Fruit fly (Drosophila melanogaster) whole organism, embryonic: ENCODE data around the gene Ku80.

Experiments used
- Atf-2 ChIP-seq: fragments of 200-800 bp; sonication (Bioruptor generic); optimal IDR thresholded peaks from 2 replicates; lab custom pipeline; 2016; ENCODE audit warnings: missing biosample characterization, missing genetic modification characterization
- Atf6 ChIP-seq: fragments of 200-800 bp; sonication (Bioruptor generic); IDR thresholded peaks from 2 replicates; pipeline ENCODE4 v1.3.6; 2022; ENCODE audit warnings: missing biosample characterization, missing genetic modification characterization
- BEAF-32 ChIP-seq: fragments of 200-800 bp; sonication (Bioruptor generic); optimal IDR thresholded peaks from 3 replicates; lab custom pipeline; 2017; ENCODE audit warnings: missing biosample characterization, missing genetic modification characterization, mild to moderate bottlenecking, moderate library complexity, missing genetic modification reagents
- CG10565 ChIP-seq: fragments of 200-800 bp; sonication (Bioruptor generic); optimal IDR thresholded peaks from 3 replicates; lab custom pipeline; 2016; ENCODE audit warnings: missing biosample characterization, mild to moderate bottlenecking, missing genetic modification characterization
- CG11456 ChIP-seq: fragments of 200-800 bp; sonication (Bioruptor generic); IDR thresholded peaks from 3 replicates; pipeline ENCODE4 v1.3.6; 2022; ENCODE audit warnings: missing biosample characterization, missing genetic modification characterization
- CG12219 ChIP-seq: fragments of 200-800 bp; sonication (Bioruptor generic); optimal IDR thresholded peaks from 3 replicates; lab custom pipeline; 2018; ENCODE audit warnings: missing biosample characterization, mild to moderate bottlenecking, missing genetic modification characterization
- CG13894 ChIP-seq: fragments of 200-800 bp; sonication (Bioruptor generic); optimal IDR thresholded peaks from 3 replicates; lab custom pipeline; 2018; ENCODE audit warnings: missing biosample characterization, mild to moderate bottlenecking, missing genetic modification characterization, moderate library complexity
- CG15514 ChIP-seq: fragments of 200-800 bp; sonication (Bioruptor generic); optimal IDR thresholded peaks from 3 replicates; lab custom pipeline; 2017; ENCODE audit warnings: missing biosample characterization, missing genetic modification characterization, mild to moderate bottlenecking, moderate library complexity, missing genetic modification reagents
- CG15601 ChIP-seq: fragments of 200-800 bp; sonication (Bioruptor generic); optimal IDR thresholded peaks from 3 replicates; lab custom pipeline; 2019; ENCODE audit warnings: missing biosample characterization, mild to moderate bottlenecking, missing genetic modification characterization, moderate library complexity
- CG1603 ChIP-seq: fragments of 200-800 bp; sonication (Bioruptor generic); optimal IDR thresholded peaks from 2 replicates; lab custom pipeline; 2019; ENCODE audit warnings: missing biosample characterization, mild to moderate bottlenecking, missing genetic modification characterization, moderate library complexity
- CG2116 ChIP-seq: fragments of 200-800 bp; sonication (Bioruptor generic); optimal IDR thresholded peaks from 3 replicates; lab custom pipeline; 2018; ENCODE audit warnings: missing biosample characterization, mild to moderate bottlenecking, missing genetic modification characterization
- CG2875 ChIP-seq: fragments of 200-800 bp; sonication (Bioruptor generic); optimal IDR thresholded peaks from 2 replicates; lab custom pipeline; 2017; ENCODE audit warnings: missing biosample characterization, mild to moderate bottlenecking, missing genetic modification characterization, missing genetic modification reagents
- CG32532 ChIP-seq: fragments of 200-800 bp; sonication (Bioruptor generic); IDR thresholded peaks from 2 replicates; pipeline ENCODE4 v1.3.6; 2022; ENCODE audit warnings: missing biosample characterization, missing genetic modification characterization
- CG33213 ChIP-seq: fragments of 200-800 bp; sonication (Bioruptor generic); optimal IDR thresholded peaks from 3 replicates; lab custom pipeline; 2016; ENCODE audit warnings: missing biosample characterization, missing genetic modification characterization
- CG34422 ChIP-seq: fragments of 200-800 bp; sonication (Bioruptor generic); IDR thresholded peaks from 3 replicates; pipeline ENCODE4 v1.3.6; 2022; ENCODE audit warnings: missing biosample characterization, missing genetic modification characterization
- CG4360 ChIP-seq: fragments of 200-800 bp; sonication (Bioruptor generic); IDR thresholded peaks from 2 replicates; pipeline ENCODE4 v1.3.6; 2022; ENCODE audit warnings: missing biosample characterization, missing genetic modification characterization
- CG6689 ChIP-seq: fragments of 200-800 bp; sonication (Bioruptor generic); IDR thresholded peaks from 2 replicates; pipeline ENCODE4 v1.3.6; 2022; ENCODE audit warnings: missing biosample characterization, missing genetic modification characterization
- CG7556 ChIP-seq: fragments of 200-800 bp; sonication (Bioruptor generic); optimal IDR thresholded peaks from 2 replicates; lab custom pipeline; 2017; ENCODE audit warnings: missing biosample characterization, mild to moderate bottlenecking, missing genetic modification characterization
- CG8478 ChIP-seq: fragments of >200 bp; optimal IDR thresholded peaks from 2 replicates; lab custom pipeline; 2018
- CG9817 ChIP-seq: fragments of 200-800 bp; sonication (Bioruptor generic); optimal IDR thresholded peaks from 2 replicates; lab custom pipeline; 2018; ENCODE audit warnings: missing biosample characterization, mild to moderate bottlenecking, missing genetic modification characterization, moderate library complexity
- CG9876 ChIP-seq: fragments of 200-800 bp; sonication (Bioruptor generic); optimal IDR thresholded peaks from 2 replicates; lab custom pipeline; 2016; ENCODE audit warnings: missing biosample characterization, missing genetic modification characterization
- D ChIP-seq, 2 experiments: fragments of 200-800 bp in 1 of 2; fragments of >200 bp in 1 of 2; sonication (Bioruptor generic) in 1 of 2; optimal IDR thresholded peaks; 2 replicates in 1 of 2; 3 replicates in 1 of 2; lab custom pipeline; 2017; ENCODE audit warnings: mild to moderate bottlenecking in 1 of 2, missing biosample characterization in 1 of 2, missing genetic modification characterization in 1 of 2, missing genetic modification reagents in 1 of 2
- Dfd ChIP-seq, 2 experiments: fragments of >200 bp; optimal IDR thresholded peaks; 2 replicates each; lab custom pipeline; 2017; ENCODE audit warnings: missing biosample characterization in 2 of 2, missing genetic modification characterization in 2 of 2
- Dp ChIP-seq: fragments of 200-800 bp; sonication (Bioruptor generic); optimal IDR thresholded peaks from 2 replicates; lab custom pipeline; 2018; ENCODE audit warnings: missing biosample characterization, mild to moderate bottlenecking, missing genetic modification characterization, moderate library complexity
- Mad ChIP-seq: fragments of 200-800 bp; sonication (Bioruptor generic); optimal IDR thresholded peaks from 2 replicates; lab custom pipeline; 2016; ENCODE audit warnings: missing biosample characterization, missing genetic modification characterization
- Mes4 ChIP-seq: fragments of 200-800 bp; sonication (Bioruptor generic); optimal IDR thresholded peaks from 2 replicates; lab custom pipeline; 2016; ENCODE audit warnings: missing biosample characterization, missing genetic modification characterization
- NC2β ChIP-seq: fragments of 200-800 bp; sonication (Bioruptor generic); optimal IDR thresholded peaks from 2 replicates; lab custom pipeline; 2016; ENCODE audit warnings: missing biosample characterization, missing genetic modification characterization
- Optix ChIP-seq: fragments of 200-800 bp; sonication (Bioruptor generic); IDR thresholded peaks from 3 replicates; pipeline ENCODE4 v1.3.6; 2022; ENCODE audit warnings: missing biosample characterization, missing genetic modification characterization
- Pdp1 ChIP-seq, 2 experiments: fragments of 200-800 bp; sonication (Bioruptor generic); optimal IDR thresholded peaks; 3 replicates each; lab custom pipeline; 2016; ENCODE audit warnings: missing biosample characterization in 2 of 2, missing genetic modification characterization in 2 of 2, mild to moderate bottlenecking in 1 of 2, moderate library complexity in 1 of 2
- Ravus ChIP-seq: fragments of 200-800 bp; sonication (Bioruptor generic); IDR thresholded peaks from 2 replicates; pipeline ENCODE4 v1.3.6; 2022; ENCODE audit warnings: missing biosample characterization, missing genetic modification characterization
- Scr ChIP-seq: fragments of 200-800 bp; sonication (Bioruptor generic); IDR thresholded peaks from 2 replicates; pipeline ENCODE4 v1.3.6; 2022; ENCODE audit warnings: missing biosample characterization, missing genetic modification characterization; ENCODE audit not compliant: partially characterized antibody
- Spps ChIP-seq: fragments of 200-800 bp; sonication (Bioruptor generic); optimal IDR thresholded peaks from 2 replicates; lab custom pipeline; 2018; ENCODE audit warnings: missing biosample characterization, mild to moderate bottlenecking, missing genetic modification characterization
- amos ChIP-seq: fragments of 200-800 bp; sonication (Bioruptor generic); IDR thresholded peaks from 2 replicates; pipeline ENCODE4 v1.3.6; 2022; ENCODE audit warnings: missing biosample characterization, missing genetic modification characterization; ENCODE audit not compliant: partially characterized antibody
- ap ChIP-seq: fragments of 200-800 bp; sonication (Bioruptor generic); IDR thresholded peaks from 2 replicates; pipeline ENCODE4 v1.3.6; 2022; ENCODE audit warnings: missing biosample characterization, missing genetic modification characterization
- az2 ChIP-seq: fragments of 200-800 bp; sonication (Bioruptor generic); optimal IDR thresholded peaks from 3 replicates; lab custom pipeline; 2016; ENCODE audit warnings: missing biosample characterization, missing genetic modification characterization
- cg ChIP-seq: fragments of 200-800 bp; sonication (Bioruptor generic); optimal IDR thresholded peaks from 3 replicates; lab custom pipeline; 2019; ENCODE audit warnings: missing biosample characterization, mild to moderate bottlenecking, missing genetic modification characterization, moderate library complexity
- gfzf ChIP-seq: fragments of 200-800 bp; sonication (Bioruptor generic); optimal IDR thresholded peaks from 2 replicates; lab custom pipeline; 2016; ENCODE audit warnings: missing biosample characterization, mild to moderate bottlenecking, missing genetic modification characterization, moderate library complexity
- hkb ChIP-seq, 2 experiments: fragments of 200-800 bp in 1 of 2; fragments of >200 bp in 1 of 2; sonication (Bioruptor generic) in 1 of 2; IDR thresholded peaks in 1 of 2; optimal IDR thresholded peaks in 1 of 2; 2 replicates each; pipeline versions ENCODE4 v1.3.6 to Lab custom; 2017 to 2022; ENCODE audit warnings: missing biosample characterization in 1 of 2, missing genetic modification characterization in 1 of 2
- kah ChIP-seq: fragments of 200-800 bp; sonication (Bioruptor generic); optimal IDR thresholded peaks from 2 replicates; lab custom pipeline; 2018; ENCODE audit warnings: missing biosample characterization, mild to moderate bottlenecking, missing genetic modification characterization
- luna ChIP-seq: fragments of 200-800 bp; sonication (Bioruptor generic); optimal IDR thresholded peaks from 2 replicates; lab custom pipeline; 2016; ENCODE audit warnings: missing biosample characterization, missing genetic modification characterization
- oc ChIP-seq: fragments of 200-800 bp; sonication (Bioruptor generic); optimal IDR thresholded peaks from 2 replicates; lab custom pipeline; 2018; ENCODE audit warnings: missing biosample characterization, mild to moderate bottlenecking, missing genetic modification characterization, moderate library complexity
- org-1 ChIP-seq: fragments of 200-800 bp; sonication (Bioruptor generic); optimal IDR thresholded peaks from 2 replicates; lab custom pipeline; 2017; ENCODE audit warnings: missing biosample characterization, missing genetic modification characterization
- pros ChIP-seq: fragments of 200-800 bp; sonication (Bioruptor generic); optimal IDR thresholded peaks from 3 replicates; lab custom pipeline; 2019; ENCODE audit warnings: missing biosample characterization, mild to moderate bottlenecking, missing genetic modification characterization, moderate library complexity
- psq ChIP-seq: fragments of 200-800 bp; sonication (Bioruptor generic); optimal IDR thresholded peaks from 2 replicates; lab custom pipeline; 2017; ENCODE audit warnings: missing biosample characterization, missing genetic modification characterization
- rib ChIP-seq: fragments of 200-800 bp; sonication (Bioruptor generic); IDR thresholded peaks from 2 replicates; pipeline ENCODE4 v1.3.6; 2022; ENCODE audit warnings: missing biosample characterization, missing genetic modification characterization
- stc ChIP-seq: fragments of 200-800 bp; sonication (Bioruptor generic); IDR thresholded peaks from 2 replicates; pipeline ENCODE4 v1.3.6; 2022; ENCODE audit warnings: missing biosample characterization, missing genetic modification characterization
- toy ChIP-seq: fragments of 200-800 bp; sonication (Bioruptor generic); IDR thresholded peaks from 2 replicates; pipeline ENCODE4 v1.3.6; 2022; ENCODE audit warnings: missing biosample characterization, missing genetic modification characterization

The Ku80 gene

DNA sequence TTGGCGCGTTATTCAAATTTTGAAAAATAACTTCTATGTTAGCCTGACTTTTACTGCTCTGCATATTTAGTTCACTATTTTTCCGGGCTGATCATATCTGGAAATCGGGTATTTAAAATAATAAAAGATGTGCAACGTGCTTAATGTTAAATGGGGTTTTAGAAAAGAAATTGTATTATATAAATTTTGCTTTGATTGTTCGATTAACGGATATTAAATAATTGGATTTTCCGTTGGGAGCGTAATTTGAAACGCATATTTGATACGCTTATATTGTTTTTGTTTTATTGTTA, 22.8 kb downstream of the Ku80 start (continued):
- TF ChIP-seq CG15601 (tag; lab: Kevin White, UChicago): no peak
- peak; percentile 32 for TF ChIP-seq BEAF-32 (GFP tag; lab: Kevin White, UChicago)
- TF ChIP-seq luna: no peak
- TF ChIP-seq Pdp1 (GFP tag; optimal IDR thresholded peaks at IDR 0.05; lab: Kevin White, UChicago): peak in 1 of 2 experiments; percentile 61
- TF ChIP-seq, all 482 proteins: peak for 7

DNA sequence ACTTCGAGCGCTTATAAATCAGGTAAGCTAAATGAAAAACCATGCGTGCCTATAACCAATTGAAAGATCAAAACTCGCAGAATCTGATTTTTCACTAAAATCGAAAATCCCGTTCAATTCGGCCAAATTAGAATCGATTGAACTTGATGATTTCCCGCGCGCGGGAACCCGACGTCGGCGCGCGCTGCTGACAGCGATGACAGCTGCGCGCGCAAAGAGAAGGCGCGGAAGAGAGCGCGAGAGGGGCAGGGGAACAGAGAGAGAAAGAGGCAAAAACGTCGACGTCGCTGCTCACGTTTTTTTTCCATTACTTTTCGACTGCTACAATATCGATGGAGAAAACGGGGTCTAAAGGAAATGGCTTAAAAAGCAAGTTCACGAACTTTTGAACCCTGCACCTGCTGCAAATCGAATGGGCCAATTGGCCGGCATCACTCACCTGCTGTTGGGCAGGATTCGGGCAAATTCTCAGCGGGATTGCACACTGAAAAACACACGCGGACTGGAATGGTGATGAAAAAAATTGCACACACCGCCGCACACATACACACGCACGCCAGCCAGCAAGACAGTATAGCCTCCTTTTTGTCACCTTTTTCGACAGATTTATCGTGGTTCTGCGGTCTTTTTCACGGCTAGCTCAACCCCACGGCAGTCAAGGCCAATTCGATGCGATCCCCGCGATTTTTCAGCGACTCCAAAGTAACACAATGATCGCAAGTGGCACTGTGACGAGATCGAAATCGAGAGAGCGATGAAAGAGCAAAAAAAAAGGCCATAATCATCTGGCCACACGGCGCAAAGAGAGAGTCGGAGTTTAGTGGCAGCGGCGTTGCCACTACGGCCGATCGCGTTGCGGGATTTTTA, 23.3 kb downstream of the Ku80 start, which contains the start of gene CycE:
TSS of gene CycE (minus strand) at position 757 of the 867 bp plus-strand sequence.
- TF ChIP-seq Mad (GFP tag; lab: Kevin White, UChicago) (no peak), CG9876 (GFP tag; lab: Kevin White, UChicago) (no peak), Atf6 (GFP tag; lab: Robert Waterston, UW) (no peak), CG6689 (peak; percentile 63; the same call in 1 of the 2 replicates), rib (GFP tag; lab: Robert Waterston, UW) (peak; percentile 51; the same call in 1 of the 2 replicates), CG7556 (GFP tag; lab: Kevin White, UChicago) (no peak), CG2875 (GFP tag; lab: Kevin White, UChicago) (no peak), toy (0 out of 2 replicates have a peak, but pooled peaks have one; percentile 8), pros (GFP tag; lab: Kevin White, UChicago) (no peak), CG4360 (GFP tag; lab: Robert Waterston, UW) (no peak; the same call in 1 of the 2 replicates), hkb (optimal IDR thresholded peaks at IDR 0.05; lab: Kevin White, UChicago) (no peak), hkb (GFP tag; IDR thresholded peaks at IDR 0.05; lab: Robert Waterston, UW) (no peak), CG32532 (no peak), oc (tag; lab: Kevin White, UChicago) (no peak), CG33213 (GFP tag; lab: Kevin White, UChicago) (no peak), Scr (GFP tag; lab: Robert Waterston, UW) (peak; percentile 22; the same call in 1 of the 2 replicates), CG12219 (GFP tag; lab: Kevin White, UChicago) (no peak), Mes4 (no peak), Optix (GFP tag; lab: Robert Waterston, UW) (no peak), CG9817 (tag; lab: Kevin White, UChicago) (no peak), az2 (GFP tag; lab: Kevin White, UChicago) (no peak), CG8478 (lab: Kevin White, UChicago) (no peak), org-1 (GFP tag; lab: Kevin White, UChicago) (no peak), CG13894 (tag; lab: Kevin White, UChicago) (no peak), gfzf (GFP tag; lab: Kevin White, UChicago) (peak; percentile 55), NC2β (GFP tag; lab: Kevin White, UChicago) (no peak), CG11456 (no peak), Ravus (no peak), CG2116 (GFP tag; lab: Kevin White, UChicago) (peak; percentile 44), Dp (GFP tag; lab: Kevin White, UChicago) (peak; percentile 91), ap (GFP tag; lab: Robert Waterston, UW) (no peak), Dfd (GFP tag; optimal IDR thresholded peaks at IDR 0.05; lab: Kevin White, UChicago) (no peak), CG34422 (GFP tag; lab: Robert Waterston, UW) (peak; percentile 93; the same call in 1 of the 3 replicates), psq (GFP tag; lab: Kevin White, UChicago) (no peak), Spps (no peak), kah (GFP tag; lab: Kevin White, UChicago) (peak; percentile 63), D (optimal IDR thresholded peaks at IDR 0.05; lab: Kevin White, UChicago) (peak; percentile 42), D (GFP tag; optimal IDR thresholded peaks at IDR 0.05; lab: Kevin White, UChicago) (no peak), Atf-2 (GFP tag; lab: Kevin White, UChicago) (no peak), amos (GFP tag; lab: Robert Waterston, UW) (0 out of 2 replicates have a peak, but pooled peaks have one; percentile 21), CG1603 (peak; percentile 55), stc (GFP tag; lab: Robert Waterston, UW) (no peak), CG10565 (GFP tag; lab: Kevin White, UChicago) (no peak), cg (GFP tag; lab: Kevin White, UChicago) (peak; percentile 64), CG15514 (peak; percentile 28)
